Fruit fly (Drosophila melanogaster): ENCODE measurements around the gene BTBD9.

- TF ChIP-seq CG8478 (optimal IDR thresholded peaks at IDR 0.05) (no peak), CTCF (optimal IDR thresholded peaks at IDR 0.05) (no peak)
Measured at dm6 chrX:10731801-10732200, 36.5 kb upstream of the BTBD9 start.
